Worm (Caenorhabditis elegans): Measurements from ENCODE around the gene dyrb-1.

- TF ChIP-seq pha-2 (tag; optimal IDR thresholded peaks at IDR 0.05) (no peak), ceh-6 (GFP tag; optimal IDR thresholded peaks at IDR 0.05) (no peak), C38D4.7 (GFP tag; optimal IDR thresholded peaks at IDR 0.05) (no peak), ceh-9 (tag; optimal IDR thresholded peaks at IDR 0.05) (no peak), fax-1 (tag; optimal IDR thresholded peaks at IDR 0.05) (no peak), ceh-18 (tag; optimal IDR thresholded peaks at IDR 0.05) (no peak), ama-1 (optimal IDR thresholded peaks at IDR 0.05) (no peak), tbx-2 (tag; optimal IDR thresholded peaks at IDR 0.05) (no peak), nhr-11 (tag; optimal IDR thresholded peaks at IDR 0.05) (no peak), fkh-10 (GFP tag; optimal IDR thresholded peaks at IDR 0.05) (no peak)
These were observed 8.4 kb downstream of the dyrb-1 start, which contains the start of gene clh-5 for ce11 chrII:9098505-9098904.
